Worm (Caenorhabditis elegans) whole organism, mixed stage, embryonic: ENCODE data around the gene ari-1.4.

ENCODE experiments used
- M03D4.4 ChIP-seq: sonication (generic microtip); optimal IDR thresholded peaks from 2 replicates; lab custom pipeline; 2017; ENCODE audit warnings: mild to moderate bottlenecking, missing genetic modification characterization, missing compliant biosample characterization
- blmp-1 ChIP-seq: fragments of 150-350 bp; optimal IDR thresholded peaks from 2 replicates; lab custom pipeline; 2014; ENCODE audit warnings: missing biosample characterization, missing genetic modification characterization
- ceh-39 ChIP-seq: fragments of 150-350 bp; optimal IDR thresholded peaks from 2 replicates; lab custom pipeline; 2014; ENCODE audit warnings: missing biosample characterization, missing genetic modification characterization
- ceh-43 ChIP-seq: fragments of 200-800 bp; sonication (Bioruptor generic); optimal IDR thresholded peaks from 2 replicates; lab custom pipeline; 2018; ENCODE audit warnings: mild to moderate bottlenecking, missing genetic modification characterization, moderate library complexity, missing compliant biosample characterization
- ceh-83 ChIP-seq: fragments of 200-800 bp; sonication (Bioruptor generic); optimal IDR thresholded peaks from 2 replicates; lab custom pipeline; 2018; ENCODE audit warnings: mild to moderate bottlenecking, missing genetic modification characterization, missing compliant biosample characterization
- ces-1 ChIP-seq: fragments of 150-350 bp; optimal IDR thresholded peaks from 2 replicates; lab custom pipeline; 2014; ENCODE audit warnings: missing biosample characterization, missing genetic modification reagents, missing genetic modification characterization
- cnd-1 ChIP-seq: fragments of 200-800 bp; sonication (Bioruptor generic); optimal IDR thresholded peaks from 2 replicates; lab custom pipeline; 2018; ENCODE audit warnings: mild to moderate bottlenecking, missing genetic modification characterization, missing compliant biosample characterization
- drap-1 ChIP-seq: fragments of 200-800 bp; sonication (Bioruptor generic); optimal IDR thresholded peaks from 3 replicates; lab custom pipeline; 2018; ENCODE audit warnings: mild to moderate bottlenecking, missing genetic modification characterization, missing compliant biosample characterization
- elt-1 ChIP-seq: sonication (generic microtip); optimal IDR thresholded peaks from 2 replicates; lab custom pipeline; 2017; ENCODE audit warnings: missing genetic modification characterization, mild to moderate bottlenecking, missing compliant biosample characterization, antibody characterized with exemption, moderate library complexity, borderline replicate concordance; ENCODE audit not compliant: insufficient read depth
- elt-3 ChIP-seq: fragments of 150-350 bp; optimal IDR thresholded peaks from 2 replicates; lab custom pipeline; 2014; ENCODE audit warnings: missing biosample characterization, missing genetic modification characterization
- flh-1 ChIP-seq: fragments of 200-800 bp; sonication (Bioruptor generic); optimal IDR thresholded peaks from 2 replicates; lab custom pipeline; 2018; ENCODE audit warnings: mild to moderate bottlenecking, missing genetic modification characterization, moderate library complexity, missing compliant biosample characterization
- ham-2 ChIP-seq: fragments of 200-800 bp; sonication (Bioruptor generic); optimal IDR thresholded peaks from 2 replicates; lab custom pipeline; 2018; ENCODE audit warnings: mild to moderate bottlenecking, missing genetic modification characterization, missing compliant biosample characterization
- lin-13 ChIP-seq: fragments of 150-350 bp; optimal IDR thresholded peaks from 2 replicates; lab custom pipeline; 2014; ENCODE audit warnings: missing biosample characterization, missing genetic modification characterization
- lin-32 ChIP-seq: fragments of 200-800 bp; sonication (Bioruptor generic); optimal IDR thresholded peaks from 2 replicates; lab custom pipeline; 2018; ENCODE audit warnings: mild to moderate bottlenecking, missing genetic modification characterization, missing compliant biosample characterization
- lsy-2 ChIP-seq: fragments of 150-350 bp; optimal IDR thresholded peaks from 2 replicates; lab custom pipeline; 2014; ENCODE audit warnings: missing biosample characterization, missing genetic modification characterization
- mab-5 ChIP-seq: fragments of 150-350 bp; optimal IDR thresholded peaks from 2 replicates; lab custom pipeline; 2014; ENCODE audit warnings: missing biosample characterization, missing genetic modification characterization
- mep-1 ChIP-seq: fragments of 150-350 bp; optimal IDR thresholded peaks from 2 replicates; lab custom pipeline; 2017; ENCODE audit warnings: missing biosample characterization, missing genetic modification reagents, missing genetic modification characterization, inconsistent platforms
- nhr-12 ChIP-seq: fragments of 150-350 bp; optimal IDR thresholded peaks from 2 replicates; lab custom pipeline; 2014; ENCODE audit warnings: missing biosample characterization, missing genetic modification characterization
- nhr-2 ChIP-seq: fragments of 150-350 bp; optimal IDR thresholded peaks from 2 replicates; lab custom pipeline; 2014; ENCODE audit warnings: missing biosample characterization, missing genetic modification characterization
- nhr-237 ChIP-seq: fragments of 150-350 bp; optimal IDR thresholded peaks from 2 replicates; lab custom pipeline; 2014; ENCODE audit warnings: missing biosample characterization, missing genetic modification characterization
- nhr-28 ChIP-seq: fragments of 150-350 bp; optimal IDR thresholded peaks from 2 replicates; lab custom pipeline; 2014; ENCODE audit warnings: missing biosample characterization, missing genetic modification characterization
- nhr-76 ChIP-seq: sonication (generic microtip); optimal IDR thresholded peaks from 2 replicates; lab custom pipeline; 2017; ENCODE audit warnings: missing biosample characterization, missing genetic modification characterization
- pha-4 ChIP-seq: fragments of 150-350 bp; optimal IDR thresholded peaks from 2 replicates; lab custom pipeline; 2018; ENCODE audit warnings: missing biosample characterization, missing genetic modification reagents, missing genetic modification characterization
- sem-2 ChIP-seq: fragments of 200-800 bp; sonication (Bioruptor generic); optimal IDR thresholded peaks from 2 replicates; lab custom pipeline; 2018; ENCODE audit warnings: mild to moderate bottlenecking, missing genetic modification characterization, missing compliant biosample characterization
- snpc-4 ChIP-seq: fragments of 150-350 bp; optimal IDR thresholded peaks from 2 replicates; lab custom pipeline; 2014; ENCODE audit warnings: missing biosample characterization, missing genetic modification characterization
- sptf-1 ChIP-seq: sonication (generic microtip); optimal IDR thresholded peaks from 2 replicates; lab custom pipeline; 2017; ENCODE audit warnings: mild to moderate bottlenecking, missing genetic modification characterization, moderate library complexity, missing compliant biosample characterization
- tbx-8 ChIP-seq: fragments of 200-800 bp; sonication (Bioruptor generic); optimal IDR thresholded peaks from 2 replicates; lab custom pipeline; 2018; ENCODE audit warnings: mild to moderate bottlenecking, missing genetic modification characterization, moderate library complexity, missing compliant biosample characterization
- unc-120 ChIP-seq: sonication (generic microtip); optimal IDR thresholded peaks from 2 replicates; lab custom pipeline; 2017; ENCODE audit warnings: missing genetic modification characterization, missing compliant biosample characterization; ENCODE audit not compliant: poor library complexity, severe bottlenecking
- unc-39 ChIP-seq: fragments of 150-350 bp; optimal IDR thresholded peaks from 2 replicates; lab custom pipeline; 2014; ENCODE audit warnings: missing biosample characterization, missing genetic modification characterization
- unc-62 ChIP-seq: fragments of 150-350 bp; optimal IDR thresholded peaks from 2 replicates; lab custom pipeline; 2014; ENCODE audit warnings: missing biosample characterization, missing genetic modification reagents, missing genetic modification characterization
- zip-8 ChIP-seq: fragments of 150-350 bp; optimal IDR thresholded peaks from 2 replicates; lab custom pipeline; 2014; ENCODE audit warnings: missing biosample characterization, missing genetic modification characterization

Gene ari-1.4

ce11 chrIV:15530486-15530885, 2.2 kb upstream of the ari-1.4 start:
- peak; percentile 57 for TF ChIP-seq lsy-2 (tag; lab: Kevin White, UChicago)

- TF ChIP-seq lsy-2 (tag; lab: Kevin White, UChicago), result peak; percentile 86
- TF ChIP-seq, all 35 proteins: peak for 1; not testable (repeated sequence) for 34
Observed at ce11 chrIV:15528826-15529225, 498 bp upstream of the ari-1.4 start.

- no peak for TF ChIP-seq M03D4.4 (tag; lab: Kevin White, UChicago)
- no peak for TF ChIP-seq mab-5 (tag; lab: Kevin White, UChicago)
- TF ChIP-seq tbx-8 (GFP tag; lab: Kevin White, UChicago), result no peak
- TF ChIP-seq drap-1 (GFP tag; lab: Kevin White, UChicago), result no peak
- TF ChIP-seq lsy-2 (tag; lab: Kevin White, UChicago), result no peak
- TF ChIP-seq nhr-237 (tag; lab: Kevin White, UChicago), result no peak
- TF ChIP-seq ceh-83, result no peak
- TF ChIP-seq flh-1 (GFP tag; lab: Kevin White, UChicago), result no peak
- no peak for TF ChIP-seq unc-62 (GFP tag; lab: Kevin White, UChicago)
- no peak for TF ChIP-seq ceh-39 (tag; lab: Kevin White, UChicago)
- no peak for TF ChIP-seq ham-2 (GFP tag; lab: Kevin White, UChicago)
- TF ChIP-seq sptf-1 (tag; lab: Kevin White, UChicago), result no peak
- TF ChIP-seq ces-1 (GFP tag; lab: Kevin White, UChicago), result no peak
- TF ChIP-seq nhr-2, result no peak
- TF ChIP-seq cnd-1 (tag; lab: Kevin White, UChicago), result no peak
- TF ChIP-seq nhr-28 (tag; lab: Kevin White, UChicago), result no peak
- no peak for TF ChIP-seq elt-3 (tag; lab: Kevin White, UChicago)
- no peak for TF ChIP-seq zip-8 (tag; lab: Kevin White, UChicago)
- no peak for TF ChIP-seq blmp-1
Observed at ce11 chrIV:15527282-15527681, 1.0 kb downstream of the ari-1.4 start.

ce11 chrIV:15526477-15526876, 1.9 kb downstream of the ari-1.4 start:
- TF ChIP-seq ces-1 (GFP tag; lab: Kevin White, UChicago) (peak; percentile 7), lin-13 (tag; lab: Kevin White, UChicago) (no peak)

ce11 chrIV:15525733-15526132, 2.6 kb downstream of the ari-1.4 start:
- TF ChIP-seq nhr-28 (tag; lab: Kevin White, UChicago), result no peak
- no peak for TF ChIP-seq unc-120 (tag; lab: Kevin White, UChicago)
- no peak for TF ChIP-seq tbx-8 (GFP tag; lab: Kevin White, UChicago)
- no peak for TF ChIP-seq cnd-1 (tag; lab: Kevin White, UChicago)
- TF ChIP-seq ceh-43 (GFP tag; lab: Kevin White, UChicago), result no peak
- no peak for TF ChIP-seq nhr-2
- no peak for TF ChIP-seq nhr-237 (tag; lab: Kevin White, UChicago)
- TF ChIP-seq nhr-76 (tag; lab: Kevin White, UChicago), result no peak

ce11 chrIV:15524923-15525322, 3.4 kb downstream of the ari-1.4 start:
- no peak for TF ChIP-seq lin-32
- no peak for TF ChIP-seq nhr-28 (tag; lab: Kevin White, UChicago)
- TF ChIP-seq lsy-2 (tag; lab: Kevin White, UChicago), result no peak
- TF ChIP-seq nhr-76 (tag; lab: Kevin White, UChicago), result no peak
- no peak for TF ChIP-seq sem-2 (GFP tag; lab: Kevin White, UChicago)
- TF ChIP-seq nhr-12 (tag; lab: Kevin White, UChicago), result no peak
- TF ChIP-seq mep-1 (tag; lab: Kevin White, UChicago), result no peak
- no peak for TF ChIP-seq ceh-39 (tag; lab: Kevin White, UChicago)
- no peak for TF ChIP-seq flh-1 (GFP tag; lab: Kevin White, UChicago)
- TF ChIP-seq M03D4.4 (tag; lab: Kevin White, UChicago), result no peak
- TF ChIP-seq elt-1 (tag; lab: Kevin White, UChicago), result no peak
- TF ChIP-seq snpc-4, result no peak
- TF ChIP-seq pha-4 (tag; lab: Kevin White, UChicago), result no peak
- no peak for TF ChIP-seq nhr-2
- TF ChIP-seq unc-39 (tag; lab: Kevin White, UChicago), result no peak
- TF ChIP-seq unc-62 (GFP tag; lab: Kevin White, UChicago), result no peak
